Worm (Caenorhabditis elegans) whole organism, L2 larva: ENCODE measurements around the gene F46F5.15.

Experiments used
- R02D3.7 ChIP-seq: fragments of 150-350 bp; optimal IDR thresholded peaks from 2 replicates; lab custom pipeline; 2014; ENCODE audit warnings: missing biosample characterization, missing genetic modification characterization
- ZK546.5 ChIP-seq: sonication (generic microtip); optimal IDR thresholded peaks from 2 replicates; lab custom pipeline; 2017; ENCODE audit warnings: missing biosample characterization, missing genetic modification characterization
- alr-1 ChIP-seq: fragments of 150-350 bp; optimal IDR thresholded peaks from 2 replicates; lab custom pipeline; 2014; ENCODE audit warnings: missing biosample characterization, missing genetic modification characterization
- aly-2 ChIP-seq: fragments of 150-350 bp; optimal IDR thresholded peaks from 2 replicates; lab custom pipeline; 2014; ENCODE audit warnings: missing biosample characterization, missing genetic modification characterization
- ama-1 ChIP-seq: fragments of 150-350 bp; optimal IDR thresholded peaks from 2 replicates; lab custom pipeline; 2018; ENCODE audit warnings: inconsistent platforms
- blmp-1 ChIP-seq: sonication (generic microtip); optimal IDR thresholded peaks from 2 replicates; lab custom pipeline; 2017; ENCODE audit warnings: missing genetic modification characterization, mild to moderate bottlenecking, missing compliant biosample characterization, antibody characterized with exemption, moderate library complexity; ENCODE audit not compliant: insufficient read depth
- ceh-16 ChIP-seq: fragments of 150-350 bp; optimal IDR thresholded peaks from 2 replicates; lab custom pipeline; 2014; ENCODE audit warnings: missing biosample characterization, missing genetic modification characterization
- ceh-82 ChIP-seq: fragments of 150-350 bp; optimal IDR thresholded peaks from 2 replicates; lab custom pipeline; 2014; ENCODE audit warnings: missing biosample characterization, missing genetic modification characterization
- crh-2 ChIP-seq: sonication (generic microtip); optimal IDR thresholded peaks from 2 replicates; lab custom pipeline; 2017; ENCODE audit warnings: missing biosample characterization, missing genetic modification characterization
- dmd-4 ChIP-seq: sonication (generic microtip); optimal IDR thresholded peaks from 2 replicates; lab custom pipeline; 2017; ENCODE audit warnings: missing biosample characterization, missing genetic modification characterization
- egl-27 ChIP-seq: sonication (generic microtip); optimal IDR thresholded peaks from 3 replicates; lab custom pipeline; 2017; ENCODE audit warnings: missing biosample characterization, missing genetic modification reagents, missing genetic modification characterization
- elt-1 ChIP-seq: fragments of 150-350 bp; optimal IDR thresholded peaks from 2 replicates; lab custom pipeline; 2014; ENCODE audit warnings: missing biosample characterization, missing genetic modification characterization
- elt-3 ChIP-seq: sonication (generic microtip); optimal IDR thresholded peaks from 2 replicates; lab custom pipeline; 2017; ENCODE audit warnings: missing biosample characterization, missing genetic modification characterization
- lin-11 ChIP-seq: fragments of 150-350 bp; sonication (generic microtip); optimal IDR thresholded peaks from 2 replicates; lab custom pipeline; 2014; ENCODE audit warnings: missing biosample characterization, missing genetic modification characterization, inconsistent platforms, mixed read lengths
- lin-13 ChIP-seq: fragments of 150-350 bp; optimal IDR thresholded peaks from 2 replicates; lab custom pipeline; 2014; ENCODE audit warnings: missing biosample characterization, missing genetic modification reagents, missing genetic modification characterization
- lin-39 ChIP-seq: fragments of 150-350 bp; optimal IDR thresholded peaks from 2 replicates; lab custom pipeline; 2014; ENCODE audit warnings: missing biosample characterization, missing genetic modification reagents, missing genetic modification characterization
- lsy-2 ChIP-seq, 2 experiments: fragments of 150-350 bp in 1 of 2; sonication (generic microtip) in 1 of 2; optimal IDR thresholded peaks; 2 replicates each; lab custom pipeline; 2014 to 2017; ENCODE audit warnings: missing biosample characterization in 2 of 2, missing genetic modification characterization in 2 of 2
- mdl-1 ChIP-seq, 2 experiments: fragments of 150-350 bp in 1 of 2; sonication (generic microtip) in 1 of 2; optimal IDR thresholded peaks; 2 replicates each; lab custom pipeline; 2017; ENCODE audit warnings: missing biosample characterization in 2 of 2, missing genetic modification characterization in 2 of 2
- nhr-10 ChIP-seq: sonication (generic microtip); optimal IDR thresholded peaks from 2 replicates; lab custom pipeline; 2017; ENCODE audit warnings: missing biosample characterization, missing genetic modification characterization
- nhr-11 ChIP-seq: fragments of 150-350 bp; optimal IDR thresholded peaks from 2 replicates; lab custom pipeline; 2014; ENCODE audit warnings: missing biosample characterization, missing genetic modification characterization
- nhr-21 ChIP-seq: fragments of 150-350 bp; optimal IDR thresholded peaks from 2 replicates; lab custom pipeline; 2014; ENCODE audit warnings: missing biosample characterization, missing genetic modification characterization
- nhr-237 ChIP-seq: fragments of 150-350 bp; optimal IDR thresholded peaks from 2 replicates; lab custom pipeline; 2014; ENCODE audit warnings: missing biosample characterization, missing genetic modification characterization
- nhr-25 ChIP-seq: fragments of 150-350 bp; sonication (generic microtip); optimal IDR thresholded peaks from 3 replicates; lab custom pipeline; 2014; ENCODE audit warnings: missing biosample characterization, missing genetic modification characterization
- nhr-6 ChIP-seq: fragments of 150-350 bp; optimal IDR thresholded peaks from 2 replicates; lab custom pipeline; 2014; ENCODE audit warnings: missing biosample characterization, missing genetic modification characterization
- nhr-77 ChIP-seq: fragments of 150-350 bp; optimal IDR thresholded peaks from 2 replicates; lab custom pipeline; 2014; ENCODE audit warnings: missing biosample characterization, missing genetic modification characterization
- peb-1 ChIP-seq: fragments of 150-350 bp; optimal IDR thresholded peaks from 2 replicates; lab custom pipeline; 2014; ENCODE audit warnings: missing biosample characterization, missing genetic modification characterization
- sem-4 ChIP-seq: fragments of 150-350 bp; optimal IDR thresholded peaks from 2 replicates; lab custom pipeline; 2014; ENCODE audit warnings: missing biosample characterization, missing genetic modification reagents, missing genetic modification characterization
- skn-1 ChIP-seq: sonication (generic microtip); optimal IDR thresholded peaks from 2 replicates; lab custom pipeline; 2017; ENCODE audit warnings: missing biosample characterization, missing genetic modification characterization
- sma-3 ChIP-seq: sonication (generic microtip); optimal IDR thresholded peaks from 2 replicates; lab custom pipeline; 2016; ENCODE audit warnings: missing genetic modification reagents, missing genetic modification characterization, missing compliant biosample characterization
- snpc-4 ChIP-seq: fragments of 150-350 bp; optimal IDR thresholded peaks from 2 replicates; lab custom pipeline; 2014; ENCODE audit warnings: missing biosample characterization, missing genetic modification characterization
- unc-39 ChIP-seq: fragments of 150-350 bp; optimal IDR thresholded peaks from 2 replicates; lab custom pipeline; 2014; ENCODE audit warnings: missing biosample characterization, missing genetic modification characterization
- unc-55 ChIP-seq: fragments of 150-350 bp; sonication (generic microtip); optimal IDR thresholded peaks from 3 replicates; lab custom pipeline; 2014; ENCODE audit warnings: missing biosample characterization, missing genetic modification reagents, missing genetic modification characterization
- unc-62 ChIP-seq: fragments of 150-350 bp; optimal IDR thresholded peaks from 2 replicates; lab custom pipeline; 2014; ENCODE audit warnings: missing biosample characterization, missing genetic modification reagents, missing genetic modification characterization
- zag-1 ChIP-seq: fragments of 150-350 bp; optimal IDR thresholded peaks from 2 replicates; lab custom pipeline; 2014; ENCODE audit warnings: missing biosample characterization, missing genetic modification characterization
- ztf-11 ChIP-seq: sonication (generic microtip); optimal IDR thresholded peaks from 2 replicates; lab custom pipeline; 2017; ENCODE audit warnings: missing biosample characterization, missing genetic modification characterization
- ztf-4 ChIP-seq: fragments of 150-350 bp; optimal IDR thresholded peaks from 2 replicates; lab custom pipeline; 2014; ENCODE audit warnings: missing biosample characterization, missing genetic modification characterization

F46F5.15 gene

ce11 chrII:799700-800099 lies 11.5 kb downstream of the F46F5.15 start, which contains the start of gene F46F5.14:
Gene F46F5.14, plus strand, starts transcription at chrII:800000.
- no peak for TF ChIP-seq sem-4
- TF ChIP-seq elt-1 (tag; lab: Kevin White, UChicago), result no peak
- no peak for TF ChIP-seq nhr-25
- TF ChIP-seq nhr-10 (tag; lab: Kevin White, UChicago), result no peak
- TF ChIP-seq dmd-4 (tag; lab: Kevin White, UChicago), result no peak
- no peak for TF ChIP-seq nhr-237 (tag; lab: Kevin White, UChicago)
- TF ChIP-seq unc-39, result no peak
- no peak for TF ChIP-seq sma-3

- TF ChIP-seq egl-27, result no peak
- TF ChIP-seq crh-2, result no peak
- TF ChIP-seq peb-1 (tag; lab: Kevin White, UChicago), result no peak
- no peak for TF ChIP-seq aly-2 (tag; lab: Kevin White, UChicago)
- no peak for TF ChIP-seq snpc-4 (tag; lab: Kevin White, UChicago)
- TF ChIP-seq lin-11 (tag; lab: Kevin White, UChicago), result no peak
- no peak for TF ChIP-seq ceh-82 (tag; lab: Kevin White, UChicago)
- no peak for TF ChIP-seq zag-1 (tag; lab: Kevin White, UChicago)
- TF ChIP-seq ztf-11, result no peak
- no peak for TF ChIP-seq nhr-11 (tag; lab: Kevin White, UChicago)
- no peak for TF ChIP-seq ama-1
- TF ChIP-seq sem-4, result no peak
- TF ChIP-seq alr-1 (tag; lab: Kevin White, UChicago), result no peak
- no peak for TF ChIP-seq ztf-4 (tag; lab: Kevin White, UChicago)
- TF ChIP-seq lin-13, result no peak
- no peak for TF ChIP-seq R02D3.7
These were observed 14.8 kb downstream of the F46F5.15 start, which contains the start of gene F46F5.13 for ce11 chrII:803009-803408. Gene F46F5.13, plus strand, starts transcription at chrII:803309.

ce11 chrII:808457-808856 lies 20.2 kb downstream of the F46F5.15 start, which contains the start of gene F46F5.11:
Gene F46F5.11, plus strand, starts transcription at chrII:808757.
- TF ChIP-seq ceh-82 (tag; lab: Kevin White, UChicago), result no peak
- no peak for TF ChIP-seq nhr-11 (tag; lab: Kevin White, UChicago)
- TF ChIP-seq lin-39 (tag; lab: Kevin White, UChicago), result no peak
- no peak for TF ChIP-seq aly-2 (tag; lab: Kevin White, UChicago)
- TF ChIP-seq alr-1 (tag; lab: Kevin White, UChicago), result no peak
- no peak for TF ChIP-seq dmd-4 (tag; lab: Kevin White, UChicago)
- no peak for TF ChIP-seq lsy-2 (tag; optimal IDR thresholded peaks at IDR 0.05; lab: Kevin White, UChicago)
- TF ChIP-seq elt-3 (tag; lab: Kevin White, UChicago), result no peak
- no peak for TF ChIP-seq nhr-77 (tag; lab: Kevin White, UChicago)
- no peak for TF ChIP-seq zag-1 (tag; lab: Kevin White, UChicago)
- TF ChIP-seq, all 48 proteins: peak for 0

ce11 chrII:812917-813316 lies 24.7 kb downstream of the F46F5.15 start, which contains the start of gene F46F5.5:
Gene F46F5.5, minus strand, starts transcription at chrII:813017.
- no peak for TF ChIP-seq lin-39 (tag; lab: Kevin White, UChicago)
- TF ChIP-seq unc-55 (GFP tag; lab: Kevin White, UChicago), result no peak

DNA sequence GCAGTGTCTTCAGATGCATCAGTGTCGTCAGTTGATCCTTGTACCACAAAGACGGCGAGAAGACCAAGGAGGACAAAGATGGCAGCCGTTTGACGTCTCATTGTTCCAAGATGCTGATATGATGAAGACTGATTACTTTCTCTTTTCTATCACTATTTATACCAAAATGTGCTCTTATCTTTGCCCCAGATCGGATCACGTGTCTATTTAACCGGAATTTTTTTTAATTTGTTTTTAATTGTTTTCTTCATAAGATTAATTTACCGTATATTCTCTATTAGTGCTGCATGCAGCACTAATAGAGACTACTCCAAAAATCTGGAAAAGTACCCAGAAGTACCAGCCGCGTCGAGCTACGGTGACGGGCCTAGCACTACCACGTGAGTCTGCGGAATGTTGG lies 26.5 kb downstream of the F46F5.15 start, which contains the start of gene msrp-3:
TSS of gene msrp-3 (minus strand) at position 101 of the 400 bp plus-strand sequence.
- no peak for TF ChIP-seq nhr-6
- no peak for TF ChIP-seq ceh-16
- no peak for TF ChIP-seq mdl-1 (tag; optimal IDR thresholded peaks at IDR 0.05; lab: Kevin White, UChicago)
- TF ChIP-seq skn-1, result no peak
- no peak for TF ChIP-seq lin-39 (tag; lab: Kevin White, UChicago)
- no peak for TF ChIP-seq ZK546.5 (tag; lab: Kevin White, UChicago)
- TF ChIP-seq unc-62 (GFP tag; lab: Kevin White, UChicago), result no peak
- TF ChIP-seq snpc-4 (tag; lab: Kevin White, UChicago), result no peak
- TF ChIP-seq lin-13, result no peak
- TF ChIP-seq nhr-21, result no peak
- no peak for TF ChIP-seq dmd-4 (tag; lab: Kevin White, UChicago)
- no peak for TF ChIP-seq blmp-1 (tag; lab: Kevin White, UChicago)
- TF ChIP-seq nhr-237 (tag; lab: Kevin White, UChicago), result no peak
- TF ChIP-seq zag-1 (tag; lab: Kevin White, UChicago), result no peak
- TF ChIP-seq unc-55 (GFP tag; lab: Kevin White, UChicago), result no peak
- no peak for TF ChIP-seq sem-4
- no peak for TF ChIP-seq R02D3.7
